Fruit fly (Drosophila melanogaster) whole organism, wandering third instar larva: Measurements from ENCODE around the gene Gad1.
A peak's percentile ranks its signal among the peaks of the same experiment; 100 is the strongest.

Experiments used
- CG9705 ChIP-seq: fragments of 200-800 bp; sonication (Bioruptor generic); optimal IDR thresholded peaks from 2 replicates; lab custom pipeline; 2018; ENCODE audit warnings: missing biosample characterization, mild to moderate bottlenecking, missing genetic modification characterization
- GATAd ChIP-seq: sonication (Bioruptor generic); optimal IDR thresholded peaks from 2 replicates; lab custom pipeline; 2016; ENCODE audit warnings: missing biosample characterization, missing genetic modification characterization
- Hr83 ChIP-seq: fragments of 200-300 bp; sonication (Bioruptor generic); optimal IDR thresholded peaks from 2 replicates; lab custom pipeline; 2016; ENCODE audit warnings: missing biosample characterization, mild to moderate bottlenecking, missing genetic modification characterization, moderate library complexity; ENCODE audit not compliant: poor library complexity, severe bottlenecking
- Myc ChIP-seq: fragments of >200 bp; optimal IDR thresholded peaks from 2 replicates; lab custom pipeline; 2017
- OdsH ChIP-seq: fragments of 200-800 bp; sonication (Bioruptor generic); optimal IDR thresholded peaks from 2 replicates; lab custom pipeline; 2016; ENCODE audit warnings: missing biosample characterization, mild to moderate bottlenecking, missing genetic modification characterization
- Rel ChIP-seq, 2 experiments: fragments of 200-800 bp; sonication (Bioruptor generic) in 1 of 2; optimal IDR thresholded peaks; 2 replicates in 1 of 2; 3 replicates in 1 of 2; lab custom pipeline; 2016 to 2019; ENCODE audit warnings: mild to moderate bottlenecking in 2 of 2, missing biosample characterization in 2 of 2, missing genetic modification characterization in 2 of 2, moderate library complexity in 1 of 2
- Vsx2 ChIP-seq: fragments of 200-300, 225-300 bp; sonication (Bioruptor generic); optimal IDR thresholded peaks from 2 replicates; lab custom pipeline; 2018; ENCODE audit warnings: missing biosample characterization, missing genetic modification characterization; ENCODE audit not compliant: partially characterized antibody
- fru ChIP-seq: fragments of 200-800 bp; sonication (Bioruptor generic); optimal IDR thresholded peaks from 3 replicates; lab custom pipeline; 2016; ENCODE audit warnings: missing biosample characterization, mild to moderate bottlenecking, missing genetic modification characterization
- lola ChIP-seq: fragments of >200 bp; optimal IDR thresholded peaks from 2 replicates; lab custom pipeline; 2017; ENCODE audit warnings: missing biosample characterization, missing genetic modification characterization
- usp ChIP-seq: fragments of >200 bp; optimal IDR thresholded peaks from 2 replicates; lab custom pipeline; 2017; ENCODE audit warnings: missing biosample characterization, missing genetic modification characterization

DNA sequence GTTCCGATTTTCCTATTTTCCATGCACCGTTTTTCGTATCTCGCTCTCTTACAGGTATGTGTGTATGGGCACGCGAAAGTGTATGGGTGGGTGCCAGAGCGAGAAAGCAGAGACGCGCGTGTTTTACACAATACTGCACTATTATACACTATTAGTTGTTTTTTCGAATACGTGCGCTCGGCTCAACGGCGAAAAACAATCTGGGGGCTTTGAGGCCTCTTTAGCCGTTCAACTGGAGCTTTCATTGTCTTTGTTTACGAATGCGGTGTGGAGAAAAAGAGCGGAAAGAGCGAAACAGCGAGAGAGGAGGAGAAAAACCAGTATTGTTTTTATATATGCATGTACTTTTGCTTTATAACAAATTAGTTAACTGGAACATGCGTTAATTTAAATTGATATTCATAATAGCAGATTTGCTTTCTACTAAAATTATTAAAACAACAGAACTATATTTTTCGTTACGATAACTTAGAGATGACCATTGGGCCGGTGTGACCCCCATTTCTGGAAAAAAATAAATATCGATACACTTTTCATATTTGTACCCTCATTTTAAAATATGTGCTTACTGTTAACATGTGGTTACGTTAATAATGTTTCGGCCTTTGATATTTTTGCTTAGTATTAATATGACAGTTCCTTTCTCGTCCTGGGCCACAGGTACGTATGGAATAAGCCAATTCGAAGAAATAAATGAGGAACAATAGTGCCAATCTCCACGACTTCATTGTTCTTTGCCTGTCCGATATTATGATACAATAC lies 14.1 kb upstream of the Gad1 start, which contains the start of gene CG14995:
- no peak for TF ChIP-seq Vsx2 (GFP tag; lab: Kevin White, UChicago)
- no peak for TF ChIP-seq GATAd (GFP tag; lab: Kevin White, UChicago)
- no peak for TF ChIP-seq Myc (lab: Kevin White, UChicago)
- no peak for TF ChIP-seq fru (GFP tag; lab: Kevin White, UChicago)
- TF ChIP-seq OdsH (GFP tag; lab: Kevin White, UChicago) = no peak
- TF ChIP-seq Rel (GFP tag; optimal IDR thresholded peaks at IDR 0.05; lab: Kevin White, UChicago) = no peak
- peak; percentile 51 for TF ChIP-seq Rel (tag; optimal IDR thresholded peaks at IDR 0.05; lab: Kevin White, UChicago)
- TF ChIP-seq CG9705 (GFP tag; lab: Kevin White, UChicago) = no peak
- no peak for TF ChIP-seq lola (GFP tag; lab: Kevin White, UChicago)
- TF ChIP-seq usp (GFP tag; lab: Kevin White, UChicago) = no peak
- no peak for TF ChIP-seq Hr83 (GFP tag; lab: Kevin White, UChicago)
